Fruit fly (Drosophila melanogaster) whole organism, embryonic: ENCODE data around the gene CG17637.

ENCODE experiments used
- Atf-2 ChIP-seq: fragments of 200-800 bp; sonication (Bioruptor generic); optimal IDR thresholded peaks from 2 replicates; lab custom pipeline; 2016; ENCODE audit warnings: missing biosample characterization, missing genetic modification characterization
- Atf3 ChIP-seq: fragments of 200-800 bp; sonication (Bioruptor generic); optimal IDR thresholded peaks from 3 replicates; lab custom pipeline; 2016; ENCODE audit warnings: missing biosample characterization, missing genetic modification characterization
- CG10147 ChIP-seq: fragments of 200-800 bp; sonication (Bioruptor generic); optimal IDR thresholded peaks from 2 replicates; lab custom pipeline; 2019; ENCODE audit warnings: missing biosample characterization, mild to moderate bottlenecking, missing genetic modification characterization, moderate library complexity
- CG1024 ChIP-seq: fragments of 200-800 bp; sonication (Bioruptor generic); IDR thresholded peaks from 2 replicates; pipeline ENCODE4 v1.3.6; 2022; ENCODE audit warnings: missing biosample characterization, missing genetic modification characterization
- CG10267 ChIP-seq: fragments of 200-800 bp; sonication (Bioruptor generic); optimal IDR thresholded peaks from 2 replicates; lab custom pipeline; 2018; ENCODE audit warnings: missing biosample characterization, mild to moderate bottlenecking, missing genetic modification characterization, moderate library complexity
- CG11093 ChIP-seq: fragments of 200-800 bp; sonication (Bioruptor generic); IDR thresholded peaks from 3 replicates; pipeline ENCODE4 v1.3.6; 2022; ENCODE audit warnings: missing biosample characterization, missing genetic modification characterization
- CG11695 ChIP-seq: fragments of 200-800 bp; sonication (Bioruptor generic); IDR thresholded peaks from 3 replicates; pipeline ENCODE4 v1.3.6; 2022; ENCODE audit warnings: missing biosample characterization, missing genetic modification characterization
- CG12104 ChIP-seq: fragments of 200-800 bp; sonication (Bioruptor generic); optimal IDR thresholded peaks from 3 replicates; lab custom pipeline; 2016; ENCODE audit warnings: missing biosample characterization, missing genetic modification characterization
- CG12659 ChIP-seq: fragments of 200-800 bp; sonication (Bioruptor generic); optimal IDR thresholded peaks from 3 replicates; lab custom pipeline; 2017; ENCODE audit warnings: mild to moderate bottlenecking, missing biosample characterization, missing genetic modification reagents, missing genetic modification characterization
- CG14667 ChIP-seq: fragments of 200-800 bp; sonication (Bioruptor generic); IDR thresholded peaks from 2 replicates; pipeline ENCODE4 v1.3.6; 2022; ENCODE audit warnings: missing biosample characterization, missing genetic modification characterization
- CG15696 ChIP-seq: fragments of 200-800 bp; sonication (Bioruptor generic); optimal IDR thresholded peaks from 2 replicates; lab custom pipeline; 2019; ENCODE audit warnings: missing biosample characterization, mild to moderate bottlenecking, missing genetic modification characterization, moderate library complexity
- CG17359 ChIP-seq: fragments of 200-800 bp; sonication (Bioruptor generic); optimal IDR thresholded peaks from 3 replicates; lab custom pipeline; 2018; ENCODE audit warnings: missing biosample characterization, mild to moderate bottlenecking, missing genetic modification characterization, moderate library complexity
- CG17568 ChIP-seq: fragments of 200-800 bp; sonication (Bioruptor generic); optimal IDR thresholded peaks from 2 replicates; lab custom pipeline; 2018; ENCODE audit warnings: missing biosample characterization, mild to moderate bottlenecking, missing genetic modification characterization, moderate library complexity
- CG2116 ChIP-seq: fragments of 200-800 bp; sonication (Bioruptor generic); optimal IDR thresholded peaks from 3 replicates; lab custom pipeline; 2018; ENCODE audit warnings: missing biosample characterization, mild to moderate bottlenecking, missing genetic modification characterization
- CG30431 ChIP-seq: fragments of 200-800 bp; sonication (Bioruptor generic); optimal IDR thresholded peaks from 2 replicates; lab custom pipeline; 2017; ENCODE audit warnings: missing biosample characterization, missing genetic modification characterization
- CG32532 ChIP-seq: fragments of 200-800 bp; sonication (Bioruptor generic); IDR thresholded peaks from 2 replicates; pipeline ENCODE4 v1.3.6; 2022; ENCODE audit warnings: missing biosample characterization, missing genetic modification characterization
- CG33213 ChIP-seq: fragments of 200-800 bp; sonication (Bioruptor generic); optimal IDR thresholded peaks from 3 replicates; lab custom pipeline; 2016; ENCODE audit warnings: missing biosample characterization, missing genetic modification characterization
- CG34422 ChIP-seq: fragments of 200-800 bp; sonication (Bioruptor generic); IDR thresholded peaks from 3 replicates; pipeline ENCODE4 v1.3.6; 2022; ENCODE audit warnings: missing biosample characterization, missing genetic modification characterization
- CG4360 ChIP-seq: fragments of 200-800 bp; sonication (Bioruptor generic); IDR thresholded peaks from 2 replicates; pipeline ENCODE4 v1.3.6; 2022; ENCODE audit warnings: missing biosample characterization, missing genetic modification characterization
- CG7271 ChIP-seq: fragments of 200-800 bp; sonication (Bioruptor generic); optimal IDR thresholded peaks from 2 replicates; lab custom pipeline; 2018; ENCODE audit warnings: missing biosample characterization, mild to moderate bottlenecking, missing genetic modification characterization, moderate library complexity
- CG7786 ChIP-seq: fragments of 200-800 bp; sonication (Bioruptor generic); optimal IDR thresholded peaks from 2 replicates; lab custom pipeline; 2016; ENCODE audit warnings: missing biosample characterization, missing genetic modification characterization
- CG8089 ChIP-seq: fragments of 200-800 bp; sonication (Bioruptor generic); optimal IDR thresholded peaks from 3 replicates; lab custom pipeline; 2016; ENCODE audit warnings: missing biosample characterization, missing genetic modification characterization
- D ChIP-seq, 2 experiments: fragments of 200-800 bp in 1 of 2; fragments of >200 bp in 1 of 2; sonication (Bioruptor generic) in 1 of 2; optimal IDR thresholded peaks; 2 replicates in 1 of 2; 3 replicates in 1 of 2; lab custom pipeline; 2017; ENCODE audit warnings: mild to moderate bottlenecking in 1 of 2, missing biosample characterization in 1 of 2, missing genetic modification characterization in 1 of 2, missing genetic modification reagents in 1 of 2
- E2f2 ChIP-seq: fragments of 200-800 bp; sonication (Bioruptor generic); IDR thresholded peaks from 2 replicates; pipeline ENCODE4 v1.3.6; 2022; ENCODE audit warnings: missing biosample characterization, missing genetic modification characterization
- HLHmδ ChIP-seq: fragments of 200-800 bp; sonication (Bioruptor generic); optimal IDR thresholded peaks from 2 replicates; lab custom pipeline; 2018; ENCODE audit warnings: missing biosample characterization, mild to moderate bottlenecking, missing genetic modification characterization, moderate library complexity
- Hmr ChIP-seq: fragments of 200-800 bp; sonication (Bioruptor generic); optimal IDR thresholded peaks from 3 replicates; lab custom pipeline; 2017; ENCODE audit warnings: mild to moderate bottlenecking, missing biosample characterization, missing genetic modification reagents, missing genetic modification characterization
- Hr78 ChIP-seq, 2 experiments: fragments of 200-800 bp in 1 of 2; fragments of >200 bp in 1 of 2; sonication (Bioruptor generic) in 1 of 2; optimal IDR thresholded peaks; 2 replicates each; lab custom pipeline; 2017 to 2019; ENCODE audit warnings: missing biosample characterization in 2 of 2, missing genetic modification characterization in 2 of 2, mild to moderate bottlenecking in 1 of 2, moderate library complexity in 1 of 2
- Lhr ChIP-seq: fragments of 200-800 bp; sonication (Bioruptor generic); optimal IDR thresholded peaks from 3 replicates; lab custom pipeline; 2017; ENCODE audit warnings: mild to moderate bottlenecking, missing biosample characterization, missing genetic modification reagents, missing genetic modification characterization
- Med ChIP-seq: fragments of 200-800 bp; sonication (Bioruptor generic); peaks from one replicate; lab custom pipeline; 2016; ENCODE audit warnings: missing biosample characterization, missing genetic modification characterization, mild to moderate bottlenecking, inconsistent platforms, moderate library complexity
- Nf-YC ChIP-seq: fragments of 200-800 bp; optimal IDR thresholded peaks from 3 replicates; lab custom pipeline; 2019; ENCODE audit warnings: missing biosample characterization, mild to moderate bottlenecking, missing genetic modification characterization, moderate library complexity
- ac ChIP-seq: fragments of 200-800 bp; sonication (Bioruptor generic); optimal IDR thresholded peaks from 3 replicates; lab custom pipeline; 2017; ENCODE audit warnings: missing biosample characterization, mild to moderate bottlenecking, missing genetic modification characterization
- crol ChIP-seq: fragments of 200-800 bp; sonication (Bioruptor generic); IDR thresholded peaks from 2 replicates; pipeline ENCODE4 v1.3.6; 2022; ENCODE audit warnings: missing biosample characterization, missing genetic modification characterization
- cwo ChIP-seq: fragments of 200-800 bp; sonication (Bioruptor generic); optimal IDR thresholded peaks from 3 replicates; lab custom pipeline; 2017; ENCODE audit warnings: missing biosample characterization, missing genetic modification characterization, mild to moderate bottlenecking, moderate library complexity, missing genetic modification reagents
- dmrt11E ChIP-seq: fragments of 200-800 bp; sonication (Bioruptor generic); optimal IDR thresholded peaks from 3 replicates; lab custom pipeline; 2018; ENCODE audit warnings: missing biosample characterization, mild to moderate bottlenecking, missing genetic modification characterization, moderate library complexity
- esg ChIP-seq: fragments of 200-800 bp; sonication (Bioruptor generic); conservative IDR thresholded peaks from 2 replicates; pipeline ENCODE4 v1.3.6; 2022; ENCODE audit warnings: missing biosample characterization, missing genetic modification characterization
- gfzf ChIP-seq: fragments of 200-800 bp; sonication (Bioruptor generic); optimal IDR thresholded peaks from 2 replicates; lab custom pipeline; 2016; ENCODE audit warnings: missing biosample characterization, mild to moderate bottlenecking, missing genetic modification characterization, moderate library complexity
- gsb-n ChIP-seq: fragments of 200-800 bp; sonication (Bioruptor generic); optimal IDR thresholded peaks from 3 replicates; lab custom pipeline; 2018; ENCODE audit warnings: missing biosample characterization, mild to moderate bottlenecking, missing genetic modification characterization
- h ChIP-seq: fragments of >200 bp; optimal IDR thresholded peaks from 2 replicates; lab custom pipeline; 2017
- hth ChIP-seq: fragments of >200 bp; optimal IDR thresholded peaks from 2 replicates; lab custom pipeline; 2017; ENCODE audit warnings: inconsistent platforms
- jing ChIP-seq: fragments of 200-800 bp; sonication (Bioruptor generic); optimal IDR thresholded peaks from 2 replicates; lab custom pipeline; 2018; ENCODE audit warnings: missing biosample characterization, mild to moderate bottlenecking, missing genetic modification characterization
- kah ChIP-seq: fragments of 200-800 bp; sonication (Bioruptor generic); optimal IDR thresholded peaks from 2 replicates; lab custom pipeline; 2018; ENCODE audit warnings: missing biosample characterization, mild to moderate bottlenecking, missing genetic modification characterization
- lbe ChIP-seq: fragments of 200-800 bp; sonication (Bioruptor generic); optimal IDR thresholded peaks from 2 replicates; lab custom pipeline; 2016; ENCODE audit warnings: missing biosample characterization, mild to moderate bottlenecking, missing genetic modification characterization
- sd ChIP-seq: fragments of 200-800 bp; sonication (Bioruptor generic); optimal IDR thresholded peaks from 3 replicates; lab custom pipeline; 2018; ENCODE audit warnings: missing biosample characterization, mild to moderate bottlenecking, missing genetic modification characterization, moderate library complexity
- sisA ChIP-seq: fragments of 200-800 bp; sonication (Bioruptor generic); IDR thresholded peaks from 2 replicates; pipeline ENCODE4 v1.3.6; 2022; ENCODE audit warnings: missing biosample characterization, missing genetic modification characterization
- slou ChIP-seq: fragments of 200-800 bp; sonication (Bioruptor generic); optimal IDR thresholded peaks from 3 replicates; lab custom pipeline; 2016; ENCODE audit warnings: missing biosample characterization, missing genetic modification characterization
- trem ChIP-seq: fragments of 200-800 bp; optimal IDR thresholded peaks from 3 replicates; lab custom pipeline; 2019; ENCODE audit warnings: missing biosample characterization, mild to moderate bottlenecking, missing genetic modification characterization, moderate library complexity
- tup ChIP-seq: fragments of 200-800 bp; sonication (Bioruptor generic); optimal IDR thresholded peaks from 2 replicates; lab custom pipeline; 2016; ENCODE audit warnings: missing biosample characterization, mild to moderate bottlenecking, missing genetic modification characterization, moderate library complexity
- wek ChIP-seq: fragments of 200-800 bp; sonication (Bioruptor generic); optimal IDR thresholded peaks from 3 replicates; lab custom pipeline; 2018; ENCODE audit warnings: missing biosample characterization, mild to moderate bottlenecking, missing genetic modification characterization, moderate library complexity
- wor ChIP-seq: fragments of 200-800 bp; sonication (Bioruptor generic); IDR thresholded peaks from 2 replicates; pipeline ENCODE4 v1.3.6; 2022; ENCODE audit warnings: missing biosample characterization, missing genetic modification characterization

The CG17637 gene

dm6 chr3L:20518805-20519503, 15.0 kb downstream of the CG17637 start, which contains the start of gene BNIP3:
TSS of gene BNIP3 (minus strand) at chr3L:20519393.
- TF ChIP-seq hth (lab: Kevin White, UChicago) (no peak), CG17568 (no peak), ac (GFP tag; lab: Kevin White, UChicago) (no peak), lbe (GFP tag; lab: Kevin White, UChicago) (peak; percentile 12), CG8089 (no peak), cwo (GFP tag; lab: Kevin White, UChicago) (no peak), wor (GFP tag; lab: Robert Waterston, UW) (no peak), CG4360 (GFP tag; lab: Robert Waterston, UW) (peak; percentile 72), CG34422 (GFP tag; lab: Robert Waterston, UW) (peak; percentile 23; the same call in 1 of the 3 replicates), slou (no peak), Atf-2 (GFP tag; lab: Kevin White, UChicago) (no peak), Lhr (peak; percentile 38), CG15696 (tag; lab: Kevin White, UChicago) (no peak), sd (peak; percentile 67), CG14667 (GFP tag; lab: Robert Waterston, UW) (no peak), gfzf (GFP tag; lab: Kevin White, UChicago) (peak; percentile 82), sisA (GFP tag; lab: Robert Waterston, UW) (no peak), CG10147 (GFP tag; lab: Kevin White, UChicago) (peak; percentile 51), dmrt11E (tag; lab: Kevin White, UChicago) (no peak), CG30431 (GFP tag; lab: Kevin White, UChicago) (no peak), Nf-YC (peak; percentile 57), E2f2 (GFP tag; lab: Robert Waterston, UW) (peak; percentile 85), Atf3 (GFP tag; lab: Kevin White, UChicago) (no peak), wek (peak; percentile 3), Hmr (peak; percentile 24), CG7271 (tag; lab: Kevin White, UChicago) (no peak), CG12659 (GFP tag; lab: Kevin White, UChicago) (peak; percentile 53), gsb-n (tag; lab: Kevin White, UChicago) (no peak), CG12104 (GFP tag; lab: Kevin White, UChicago) (no peak), kah (GFP tag; lab: Kevin White, UChicago) (no peak), CG2116 (no peak), D (optimal IDR thresholded peaks at IDR 0.05; lab: Kevin White, UChicago) (peak; percentile 44), D (GFP tag; optimal IDR thresholded peaks at IDR 0.05; lab: Kevin White, UChicago) (no peak), CG10267 (peak; percentile 27), h (lab: Kevin White, UChicago) (no peak), crol (no peak), esg (GFP tag; lab: Robert Waterston, UW) (no peak), CG11695 (GFP tag; lab: Robert Waterston, UW) (no peak), CG32532 (GFP tag; lab: Robert Waterston, UW) (no peak), tup (GFP tag; lab: Kevin White, UChicago) (no peak), CG7786 (GFP tag; lab: Kevin White, UChicago) (no peak), jing (no peak), CG1024 (GFP tag; lab: Robert Waterston, UW) (peak; percentile 6; the same call in 1 of the 2 replicates), HLHmδ (peak; percentile 40), Hr78 (GFP tag; optimal IDR thresholded peaks at IDR 0.05; lab: Kevin White, UChicago) (no peak), CG11093 (no peak), Med (GFP tag; lab: Kevin White, UChicago) (peak; percentile 51), trem (tag; lab: Kevin White, UChicago) (peak; percentile 55), CG33213 (GFP tag; lab: Kevin White, UChicago) (no peak), CG17359 (tag; lab: Kevin White, UChicago) (peak; percentile 20)
